Worm (Caenorhabditis elegans): ENCODE results near the gene C50D2.10.

DNA sequence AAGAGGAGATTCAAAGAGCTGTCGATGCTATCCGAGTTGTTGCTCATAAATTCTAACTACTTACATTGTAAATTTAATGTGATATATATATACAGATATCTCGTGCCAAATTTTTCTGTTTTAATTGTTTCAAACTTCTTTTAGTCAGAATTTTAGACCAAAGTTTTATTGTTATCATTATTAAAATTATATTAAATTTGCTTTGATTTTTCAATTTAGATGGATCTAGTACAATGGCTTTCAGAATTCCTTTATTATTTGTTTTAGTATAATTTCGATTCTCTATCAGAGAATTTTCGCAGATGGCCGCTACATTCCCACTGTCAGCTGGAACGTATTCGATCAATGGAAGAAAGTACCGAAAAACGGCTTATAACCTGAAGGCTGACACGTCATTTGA lies 41.6 kb upstream of the C50D2.10 start, which contains the start of gene ascc-1:
- TF ChIP-seq F52B5.7 (tag; optimal IDR thresholded peaks at IDR 0.05) (no peak), unc-62 (GFP tag; optimal IDR thresholded peaks at IDR 0.05) (no peak), nhr-80 (tag; optimal IDR thresholded peaks at IDR 0.05) (no peak), unc-130 (GFP tag; optimal IDR thresholded peaks at IDR 0.05) (no peak), ztf-6 (GFP tag; IDR thresholded peaks at IDR 0.05) (no peak), dox-1 (GFP tag; IDR thresholded peaks at IDR 0.05) (no peak), tlf-1 (GFP tag; optimal IDR thresholded peaks at IDR 0.05) (no peak), hmg-1.2 (GFP tag; IDR thresholded peaks at IDR 0.05) (no peak), snpc-1.1 (tag; optimal IDR thresholded peaks at IDR 0.05; ENCODE audit: insufficient read depth) (no peak), Y56A3A.18 (GFP tag; IDR thresholded peaks at IDR 0.05) (no peak), zfh-2 (GFP tag; conservative IDR thresholded peaks at IDR 0.05) (no peak), D2030.7 (GFP tag; IDR thresholded peaks at IDR 0.05) (no peak), hsf-1 (GFP tag; IDR thresholded peaks at IDR 0.05) (no peak)
